Fruit fly (Drosophila melanogaster): Measurements from ENCODE around the gene CG12003.

dm6 chr3L:1550914-1551313 is 14.3 kb upstream of the CG12003 start:
- TF ChIP-seq CG8478 (optimal IDR thresholded peaks at IDR 0.05) (no peak), pan (optimal IDR thresholded peaks at IDR 0.05) (no peak), usp (GFP tag; optimal IDR thresholded peaks at IDR 0.05) (no peak), psq (optimal IDR thresholded peaks at IDR 0.05) (no peak)
